Worm (Caenorhabditis elegans): Measurements from ENCODE around the gene ZK185.5.

ZK185.5 gene

DNA sequence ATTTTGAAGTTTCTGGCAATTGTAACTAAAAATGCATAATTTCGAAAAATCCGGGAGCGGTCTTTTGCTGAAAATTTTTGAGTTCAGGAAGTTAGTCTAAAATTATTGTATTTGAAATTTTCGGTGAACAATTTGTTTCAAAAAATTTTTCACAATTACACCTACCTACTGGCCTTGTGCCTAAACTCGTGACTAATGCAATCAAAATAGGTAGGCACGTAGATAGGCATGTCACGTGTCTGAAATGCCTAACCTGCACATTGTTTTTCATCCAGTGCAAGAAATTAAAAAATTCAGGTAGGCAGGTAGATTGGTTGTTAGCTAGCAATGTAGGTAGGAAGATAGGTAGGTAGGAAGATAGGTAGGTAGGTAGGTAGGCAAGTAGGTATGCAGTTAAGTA lies 11.4 kb upstream of the ZK185.5 start:
- no peak for TF ChIP-seq dao-5 (tag; optimal IDR thresholded peaks at IDR 0.05)
- TF ChIP-seq W03F9.2 (tag; optimal IDR thresholded peaks at IDR 0.05), result no peak
- no peak for TF ChIP-seq him-1 (tag; optimal IDR thresholded peaks at IDR 0.05)

DNA sequence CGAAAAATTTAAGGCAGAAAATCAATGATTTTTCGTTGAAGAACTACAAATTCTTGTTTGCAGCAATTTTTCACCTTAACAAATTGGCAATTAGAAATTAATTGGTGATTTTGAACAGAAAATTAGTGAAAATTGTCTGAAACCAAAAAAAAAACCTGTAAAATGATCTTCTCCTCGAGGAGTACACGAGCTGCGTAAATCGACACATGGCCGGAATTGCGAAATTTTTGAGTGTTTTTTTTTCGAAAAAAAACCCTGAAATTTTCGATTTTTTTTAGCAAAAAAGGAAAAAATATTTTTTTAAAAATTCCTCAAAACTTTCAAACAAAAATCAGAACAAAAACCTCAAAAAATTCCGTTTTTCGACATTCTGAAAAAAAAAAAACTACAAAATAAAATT lies 5.8 kb upstream of the ZK185.5 start:
- no peak for TF ChIP-seq dao-5 (tag; optimal IDR thresholded peaks at IDR 0.05)
- no peak for TF ChIP-seq him-1 (tag; optimal IDR thresholded peaks at IDR 0.05)
- no peak for TF ChIP-seq W03F9.2 (tag; optimal IDR thresholded peaks at IDR 0.05)

DNA sequence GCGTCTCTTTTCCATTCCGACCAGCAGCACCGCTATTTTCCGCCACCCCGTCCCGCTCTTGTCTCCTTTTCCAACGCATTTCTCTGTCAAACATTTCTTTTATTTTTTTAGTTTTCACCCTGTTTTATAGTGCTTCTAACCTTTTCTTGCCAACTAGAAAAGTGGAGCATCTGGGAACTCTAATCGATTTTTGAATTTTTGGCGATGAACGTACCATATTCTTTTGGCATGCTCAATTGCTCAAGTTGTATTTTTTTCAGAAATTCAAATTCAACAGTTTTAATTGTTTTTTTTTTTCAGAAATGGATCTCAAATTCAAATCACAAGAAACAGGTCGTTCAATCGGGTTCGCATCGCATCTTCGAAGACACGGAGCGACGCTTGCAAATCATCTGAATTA lies 2.5 kb upstream of the ZK185.5 start, which contains the start of gene ZK185.1:
TSS of gene ZK185.1 (plus strand) at position 301 of the 400 bp plus-strand sequence.
- TF ChIP-seq him-1 (tag; optimal IDR thresholded peaks at IDR 0.05) (no peak), dao-5 (tag; optimal IDR thresholded peaks at IDR 0.05) (no peak), W03F9.2 (tag; optimal IDR thresholded peaks at IDR 0.05) (no peak)

DNA sequence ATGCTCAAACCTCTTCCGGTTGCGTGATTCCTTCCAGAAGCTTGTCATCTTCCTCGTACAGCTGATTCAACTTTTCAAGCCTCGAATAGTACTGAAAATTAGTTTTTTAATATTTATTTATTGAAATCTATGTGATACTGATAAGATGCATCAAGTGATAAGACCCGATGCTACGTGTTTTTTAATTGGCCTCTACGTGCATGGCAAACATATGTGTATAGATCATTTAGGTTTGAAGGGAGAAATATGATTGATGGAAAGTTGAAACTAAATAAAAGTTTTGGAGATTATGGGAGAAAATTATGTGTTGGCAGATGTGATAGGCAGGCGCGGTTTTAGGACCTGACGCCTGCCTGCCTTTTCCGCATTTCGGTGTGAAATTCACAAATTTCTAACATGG lies 1.5 kb downstream of the ZK185.5 start:
- TF ChIP-seq dao-5 (tag; optimal IDR thresholded peaks at IDR 0.05) (no peak), W03F9.2 (tag; optimal IDR thresholded peaks at IDR 0.05) (peak; percentile 5)

DNA sequence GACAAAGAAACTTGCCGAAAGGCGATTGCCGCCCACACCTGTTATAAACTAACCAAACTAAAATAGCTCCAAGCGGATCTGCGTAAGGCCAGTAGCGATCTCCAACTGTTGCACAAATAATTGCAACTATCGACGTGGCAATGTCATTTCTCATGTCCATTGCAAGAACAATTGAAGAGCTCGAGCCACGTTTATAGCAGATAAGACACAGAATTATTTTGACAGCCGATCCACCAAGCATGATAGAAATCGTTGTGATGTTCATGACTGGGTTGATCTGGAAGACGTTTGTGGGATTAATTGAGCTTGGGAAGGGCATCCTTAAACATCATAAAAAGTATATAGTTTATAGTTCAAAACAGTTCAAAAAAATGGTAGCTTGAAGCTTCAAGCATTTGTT lies 2.7 kb downstream of the ZK185.5 start:
- TF ChIP-seq him-1 (tag; optimal IDR thresholded peaks at IDR 0.05) (no peak), W03F9.2 (tag; optimal IDR thresholded peaks at IDR 0.05) (no peak), dao-5 (tag; optimal IDR thresholded peaks at IDR 0.05) (no peak)

DNA sequence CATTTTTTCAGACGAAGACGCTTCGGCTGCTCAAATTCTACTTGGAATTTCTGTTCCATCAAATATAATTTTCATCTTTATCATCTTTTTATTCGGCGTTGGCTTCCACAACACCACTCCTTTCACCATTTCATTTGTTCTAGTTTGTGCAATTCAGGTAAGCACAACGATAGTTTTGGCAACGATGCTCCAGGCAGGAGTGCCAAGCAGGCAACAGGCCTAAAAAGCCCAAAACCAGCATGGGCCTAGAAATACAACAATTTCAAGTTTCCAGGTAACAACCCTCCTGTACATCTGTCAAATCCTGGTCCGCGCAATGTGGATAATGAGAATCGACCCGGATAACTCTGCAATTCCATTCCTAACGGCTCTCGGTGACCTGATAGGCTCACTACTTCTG lies 4.5 kb downstream of the ZK185.5 start:
- TF ChIP-seq him-1 (tag; optimal IDR thresholded peaks at IDR 0.05), result no peak

DNA sequence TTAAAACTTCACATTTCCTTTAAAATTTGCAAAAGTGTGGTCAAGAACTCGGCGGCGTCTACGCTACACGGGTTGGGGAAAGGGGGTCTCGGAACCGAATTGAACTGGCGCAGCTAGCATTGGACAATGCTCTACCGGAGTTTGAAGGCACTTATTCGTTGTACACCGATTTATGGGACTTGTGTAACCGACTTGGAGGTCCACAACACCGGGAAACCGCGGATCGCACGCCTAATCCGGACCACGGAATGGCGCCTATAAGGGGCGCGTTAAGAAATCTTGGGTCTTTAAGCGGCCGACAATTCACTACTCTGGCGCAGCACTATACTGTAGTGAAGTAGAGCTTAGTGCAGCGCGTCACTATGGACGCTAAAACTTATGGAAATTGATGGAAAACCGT lies 7.0 kb downstream of the ZK185.5 start:
- no peak for TF ChIP-seq W03F9.2 (tag; optimal IDR thresholded peaks at IDR 0.05)
- TF ChIP-seq dao-5 (tag; optimal IDR thresholded peaks at IDR 0.05), result no peak
- no peak for TF ChIP-seq him-1 (tag; optimal IDR thresholded peaks at IDR 0.05)

DNA sequence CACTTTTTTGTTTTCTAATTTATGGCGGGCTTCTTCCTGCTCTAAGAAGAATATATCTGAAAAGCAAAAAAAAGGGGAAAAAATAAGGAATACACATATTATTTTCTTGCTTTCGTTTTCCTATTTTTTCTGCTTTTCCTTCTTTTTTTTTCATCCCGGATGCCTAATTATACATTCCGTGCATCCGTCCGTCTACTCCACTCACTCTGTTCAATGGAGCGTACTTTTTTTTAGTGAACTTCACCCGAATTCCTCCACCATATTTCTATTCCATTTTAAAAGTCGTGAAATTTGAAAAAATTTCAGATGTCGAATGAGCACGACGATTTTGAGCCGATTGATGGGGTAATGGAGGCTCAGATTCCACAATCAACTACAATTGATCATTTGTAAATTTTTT lies 9.5 kb downstream of the ZK185.5 start, which contains the start of gene ZK185.2:
TSS of gene ZK185.2 (plus strand) at position 301 of the 400 bp plus-strand sequence.
- no peak for TF ChIP-seq W03F9.2 (tag; optimal IDR thresholded peaks at IDR 0.05)
- no peak for TF ChIP-seq him-1 (tag; optimal IDR thresholded peaks at IDR 0.05)
- no peak for TF ChIP-seq dao-5 (tag; optimal IDR thresholded peaks at IDR 0.05)

DNA sequence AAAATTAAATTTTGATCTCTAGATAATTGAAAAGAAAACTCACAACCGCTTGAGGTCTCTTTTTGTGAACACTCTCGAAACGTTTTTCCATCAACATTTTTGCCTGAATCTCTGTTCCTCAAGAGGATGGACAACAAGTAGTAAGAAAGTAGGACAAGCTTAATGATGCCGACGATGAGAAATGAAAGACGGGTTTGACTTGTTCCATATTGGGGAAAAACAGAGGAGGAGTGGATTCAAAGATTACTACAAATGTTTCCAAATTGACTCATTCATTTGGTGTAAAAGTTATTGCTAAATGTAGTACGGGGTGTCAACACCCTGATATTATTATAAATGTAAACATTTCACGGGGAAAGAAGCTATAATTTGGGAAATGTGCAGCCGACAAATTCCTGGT lies 12.7 kb downstream of the ZK185.5 start, which contains the start of gene ZK185.4:
TSS of gene ZK185.4 (minus strand) at position 101 of the 400 bp plus-strand sequence.
- no peak for TF ChIP-seq dao-5 (tag; optimal IDR thresholded peaks at IDR 0.05)
- TF ChIP-seq W03F9.2 (tag; optimal IDR thresholded peaks at IDR 0.05), result no peak
- no peak for TF ChIP-seq him-1 (tag; optimal IDR thresholded peaks at IDR 0.05)

DNA sequence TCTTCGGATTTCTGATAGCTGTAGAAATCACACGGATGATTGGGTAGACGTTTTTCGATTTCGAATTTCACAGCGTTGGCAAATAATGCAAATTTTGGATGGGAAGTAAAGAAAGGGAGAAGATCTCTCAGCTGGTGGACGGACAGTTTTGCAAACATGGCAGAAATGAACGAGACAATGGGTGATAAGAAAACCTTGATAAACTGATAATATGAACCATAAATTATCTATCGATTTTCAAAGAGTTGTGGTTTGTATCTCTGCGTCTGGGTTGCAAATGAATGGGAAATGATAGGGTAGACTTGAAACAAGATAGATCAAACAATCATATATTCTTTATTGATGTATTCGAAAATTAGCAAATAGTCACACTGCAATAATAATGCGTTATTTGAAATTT lies 15.5 kb downstream of the ZK185.5 start, which contains the start of gene ZK185.3:
TSS of gene ZK185.3 (minus strand) at position 263 of the 400 bp plus-strand sequence.
- TF ChIP-seq W03F9.2 (tag; optimal IDR thresholded peaks at IDR 0.05) (no peak), him-1 (tag; optimal IDR thresholded peaks at IDR 0.05) (no peak), dao-5 (tag; optimal IDR thresholded peaks at IDR 0.05) (no peak)

DNA sequence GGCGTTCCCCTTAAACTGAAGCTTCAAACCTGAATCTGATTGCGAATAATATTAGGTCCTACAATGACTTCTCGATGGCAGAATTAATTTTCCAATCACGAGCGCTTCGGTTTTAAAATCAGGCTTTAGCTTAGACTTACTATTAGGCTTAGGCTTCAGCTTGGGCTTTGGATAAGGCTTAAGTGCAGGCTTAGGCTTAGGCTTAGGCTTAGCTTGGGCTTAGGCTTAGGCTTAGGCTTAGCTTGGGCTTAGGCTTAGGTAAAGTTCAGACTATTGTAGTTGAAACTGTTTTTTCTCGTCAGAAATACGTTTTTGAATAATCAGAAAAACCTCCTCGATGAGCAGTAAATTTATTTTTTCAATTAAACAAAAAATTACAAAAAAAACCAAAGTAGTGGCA lies 19.0 kb downstream of the ZK185.5 start:
- TF ChIP-seq W03F9.2 (tag; optimal IDR thresholded peaks at IDR 0.05) (no peak), him-1 (tag; optimal IDR thresholded peaks at IDR 0.05) (no peak), dao-5 (tag; optimal IDR thresholded peaks at IDR 0.05) (no peak)

DNA sequence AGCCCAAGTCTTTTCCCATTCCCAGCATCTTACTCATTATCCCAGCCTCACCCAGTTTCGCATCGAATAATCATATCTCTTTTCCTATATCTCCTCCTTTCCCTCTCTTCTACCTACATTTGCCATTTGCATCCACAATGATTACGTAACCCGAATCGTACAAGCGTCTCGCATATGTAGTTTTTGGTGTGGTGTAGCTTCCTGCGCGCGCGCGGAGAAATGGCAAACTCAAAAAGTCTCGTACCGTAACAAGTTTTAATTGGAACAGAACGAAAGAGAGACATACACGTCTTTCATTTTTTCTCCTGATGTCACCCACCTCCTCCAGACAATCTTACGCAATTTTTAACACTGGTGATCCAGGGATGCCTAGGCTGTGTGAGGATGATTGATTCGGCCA lies 19.7 kb downstream of the ZK185.5 start:
- no peak for TF ChIP-seq dao-5 (tag; optimal IDR thresholded peaks at IDR 0.05)
- no peak for TF ChIP-seq him-1 (tag; optimal IDR thresholded peaks at IDR 0.05)
- TF ChIP-seq W03F9.2 (tag; optimal IDR thresholded peaks at IDR 0.05), result no peak

DNA sequence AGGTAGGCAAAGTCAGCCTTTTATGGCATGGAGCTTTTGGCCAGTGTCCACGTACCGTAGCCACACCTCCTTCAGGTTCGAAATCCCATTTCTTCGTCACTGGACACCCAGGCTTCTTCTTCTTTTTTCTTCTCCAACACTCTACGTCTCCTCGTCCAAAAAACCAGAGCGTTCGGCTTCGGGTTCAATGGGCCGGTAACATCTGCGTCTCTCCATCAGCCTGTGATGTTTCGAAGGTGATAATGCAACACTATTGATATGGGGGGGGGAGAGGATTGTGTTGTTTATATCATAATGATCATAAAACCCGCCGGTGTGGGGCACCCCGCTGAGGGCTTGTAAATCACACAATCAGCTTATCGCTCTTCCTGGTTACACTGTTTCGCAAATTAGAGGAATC lies 20.8 kb downstream of the ZK185.5 start, which contains the start of gene ZK180.6:
TSS of gene ZK180.6 (minus strand) at position 101 of the 400 bp plus-strand sequence.
- no peak for TF ChIP-seq W03F9.2 (tag; optimal IDR thresholded peaks at IDR 0.05)
- no peak for TF ChIP-seq dao-5 (tag; optimal IDR thresholded peaks at IDR 0.05)
- no peak for TF ChIP-seq him-1 (tag; optimal IDR thresholded peaks at IDR 0.05)

DNA sequence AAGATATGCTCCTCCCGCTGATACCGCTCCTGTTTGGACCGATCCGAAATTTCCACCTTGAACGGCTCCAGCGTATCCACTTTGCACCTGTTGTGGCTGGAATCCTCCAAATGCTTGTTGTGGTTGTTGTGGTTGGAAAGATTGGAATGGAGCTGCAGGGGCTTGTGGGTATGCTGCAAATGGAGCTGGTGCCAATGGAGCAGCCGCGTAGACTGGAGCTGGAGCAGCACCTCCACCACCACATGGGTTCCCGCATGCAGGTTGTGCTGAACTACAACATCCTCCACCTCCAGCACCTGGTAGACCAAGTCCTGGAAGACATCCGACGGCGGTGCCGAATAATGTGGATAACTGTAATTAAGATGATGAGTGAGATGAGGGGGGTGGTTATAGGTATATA lies 22.3 kb downstream of the ZK185.5 start:
- no peak for TF ChIP-seq him-1 (tag; optimal IDR thresholded peaks at IDR 0.05)
- TF ChIP-seq W03F9.2 (tag; optimal IDR thresholded peaks at IDR 0.05), result no peak
- TF ChIP-seq dao-5 (tag; optimal IDR thresholded peaks at IDR 0.05), result no peak

DNA sequence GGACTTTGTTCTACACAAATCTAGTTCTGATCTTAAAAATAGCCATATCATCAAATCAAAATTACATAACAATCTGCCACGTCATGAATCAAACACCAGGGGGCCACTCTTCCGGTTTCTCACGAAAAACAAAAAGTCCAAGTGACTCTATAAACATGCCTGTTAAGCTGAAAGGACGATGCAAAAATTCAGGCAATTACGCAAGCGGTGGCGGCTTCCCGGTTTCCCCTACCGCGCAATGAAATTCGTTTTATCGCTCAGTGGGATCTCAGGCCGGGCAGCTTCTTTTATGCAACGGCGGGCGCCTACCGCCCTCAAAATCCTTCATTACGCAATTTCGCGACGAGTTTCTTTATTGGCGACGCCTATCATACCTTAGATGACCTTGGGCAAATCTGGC lies 26.0 kb downstream of the ZK185.5 start:
- TF ChIP-seq dao-5 (tag; optimal IDR thresholded peaks at IDR 0.05) (no peak), him-1 (tag; optimal IDR thresholded peaks at IDR 0.05) (no peak), W03F9.2 (tag; optimal IDR thresholded peaks at IDR 0.05) (no peak)
